Worm (Caenorhabditis elegans) whole organism, late embryonic: ENCODE data around the gene mam-2.

Source experiments
- ama-1 ChIP-seq: fragments of 150-350 bp; optimal IDR thresholded peaks from 2 replicates; lab custom pipeline; 2014
- ceh-19 ChIP-seq: fragments of 200-800 bp; sonication (Bioruptor generic); optimal IDR thresholded peaks from 2 replicates; lab custom pipeline; 2018; ENCODE audit warnings: mild to moderate bottlenecking, missing genetic modification characterization, missing compliant biosample characterization
- ceh-2 ChIP-seq: sonication (generic microtip); optimal IDR thresholded peaks from 2 replicates; lab custom pipeline; 2016; ENCODE audit warnings: missing genotype, missing genetic modification characterization, missing compliant biosample characterization
- dmd-4 ChIP-seq: sonication (generic microtip); optimal IDR thresholded peaks from 2 replicates; lab custom pipeline; 2016; ENCODE audit warnings: borderline replicate concordance, missing genetic modification characterization, missing compliant biosample characterization
- elt-2 ChIP-seq: sonication (generic microtip); optimal IDR thresholded peaks from 2 replicates; lab custom pipeline; 2016; ENCODE audit warnings: missing genetic modification reagents, missing genetic modification characterization, missing compliant biosample characterization
- ets-4 ChIP-seq: sonication (generic microtip); optimal IDR thresholded peaks from 2 replicates; lab custom pipeline; 2016; ENCODE audit warnings: missing genetic modification characterization, missing compliant biosample characterization
- fax-1 ChIP-seq: sonication (generic microtip); optimal IDR thresholded peaks from 2 replicates; lab custom pipeline; 2016; ENCODE audit warnings: missing genotype, missing genetic modification characterization, missing compliant biosample characterization
- mec-3 ChIP-seq: sonication (generic microtip); optimal IDR thresholded peaks from 2 replicates; lab custom pipeline; 2016; ENCODE audit warnings: borderline replicate concordance, missing genetic modification characterization, missing compliant biosample characterization
- nfya-1 ChIP-seq: sonication (generic microtip); optimal IDR thresholded peaks from 2 replicates; lab custom pipeline; 2017; ENCODE audit warnings: missing genetic modification characterization, mild to moderate bottlenecking, missing compliant biosample characterization, antibody characterized with exemption, moderate library complexity
- nhr-11 ChIP-seq: fragments of 150-350 bp; optimal IDR thresholded peaks from 2 replicates; lab custom pipeline; 2014; ENCODE audit warnings: missing biosample characterization, missing genetic modification characterization
- pqm-1 ChIP-seq: sonication (generic microtip); optimal IDR thresholded peaks from 2 replicates; lab custom pipeline; 2016; ENCODE audit warnings: missing genetic modification characterization, missing compliant biosample characterization
- sox-4 ChIP-seq: sonication (generic microtip); optimal IDR thresholded peaks from 2 replicates; lab custom pipeline; 2017; ENCODE audit warnings: mild to moderate bottlenecking, missing genetic modification characterization, inconsistent platforms, missing compliant biosample characterization
- syd-9 ChIP-seq: sonication (generic microtip); optimal IDR thresholded peaks from 2 replicates; lab custom pipeline; 2016; ENCODE audit warnings: mild to moderate bottlenecking, missing genetic modification characterization, moderate library complexity, missing compliant biosample characterization
- tbx-7 ChIP-seq: sonication (generic microtip); optimal IDR thresholded peaks from 2 replicates; lab custom pipeline; 2016; ENCODE audit warnings: missing genotype, missing genetic modification characterization, missing compliant biosample characterization

DNA sequence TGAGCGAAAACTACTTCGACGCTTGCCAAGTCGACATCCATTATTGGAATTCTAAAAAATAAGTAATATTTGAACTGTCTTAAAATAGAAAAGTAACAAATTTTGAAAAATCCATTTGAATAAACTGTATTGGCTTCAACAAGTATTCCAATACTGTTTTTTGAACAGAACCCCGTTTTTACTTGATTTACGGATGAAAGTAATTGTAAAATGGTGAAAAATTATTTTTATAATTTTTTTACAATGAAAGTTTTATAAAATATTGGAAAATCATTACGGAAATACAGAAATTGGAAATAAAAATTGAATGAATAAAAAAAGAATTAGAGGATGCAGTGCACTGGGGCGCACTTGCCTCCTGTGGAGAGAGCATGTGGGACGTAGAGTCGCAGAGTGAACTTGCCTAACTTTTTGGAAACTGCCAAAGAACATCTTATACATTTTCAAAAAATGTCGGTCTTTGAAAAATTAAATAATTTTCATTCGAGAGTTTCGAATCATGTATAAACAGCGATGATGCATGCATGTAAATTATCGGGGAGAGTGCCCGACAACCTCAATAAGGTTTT is 685 bp upstream of the mam-2 start, which contains the start of gene rrp-1:
- no peak for TF ChIP-seq ama-1
- TF ChIP-seq ceh-2 (tag; lab: Kevin White, UChicago): no peak
- TF ChIP-seq pqm-1: no peak
- no peak for TF ChIP-seq nhr-11 (tag; lab: Kevin White, UChicago)
- no peak for TF ChIP-seq syd-9
- TF ChIP-seq elt-2 (tag; lab: Kevin White, UChicago): no peak
- no peak for TF ChIP-seq mec-3 (tag; lab: Kevin White, UChicago)
- no peak for TF ChIP-seq ets-4 (tag; lab: Kevin White, UChicago)
- TF ChIP-seq ceh-19 (GFP tag; lab: Kevin White, UChicago): no peak
- TF ChIP-seq fax-1 (tag; lab: Kevin White, UChicago): no peak
- TF ChIP-seq sox-4 (tag; lab: Kevin White, UChicago): no peak
- TF ChIP-seq nfya-1 (tag; lab: Kevin White, UChicago): no peak
- no peak for TF ChIP-seq dmd-4 (tag; lab: Kevin White, UChicago)
- no peak for TF ChIP-seq tbx-7 (tag; lab: Kevin White, UChicago)
